Fruit fly (Drosophila melanogaster) whole organism, prepupa: ENCODE data around the gene CG15202.

Experiments used
- CG11294 ChIP-seq: fragments of 200-800 bp; sonication (Bioruptor generic); IDR thresholded peaks from 2 replicates; pipeline ENCODE4 v1.3.6; 2022; ENCODE audit warnings: missing biosample characterization, missing genetic modification characterization
- CG16779 ChIP-seq: fragments of 200-800 bp; sonication (Bioruptor generic); optimal IDR thresholded peaks from 3 replicates; lab custom pipeline; 2017; ENCODE audit warnings: missing biosample characterization, mild to moderate bottlenecking, missing genetic modification characterization
- CG31627 ChIP-seq: fragments of 200-800 bp; sonication (Bioruptor generic); optimal IDR thresholded peaks from 3 replicates; lab custom pipeline; 2016; ENCODE audit warnings: missing biosample characterization, missing genetic modification characterization
- Hr4 ChIP-seq: fragments of 200-800 bp; sonication (Bioruptor generic); optimal IDR thresholded peaks from 3 replicates; lab custom pipeline; 2016; ENCODE audit warnings: missing biosample characterization, missing genetic modification characterization
- fd59A ChIP-seq: fragments of 200-800 bp; sonication (Bioruptor generic); optimal IDR thresholded peaks from 2 replicates; lab custom pipeline; 2017; ENCODE audit warnings: missing biosample characterization, mild to moderate bottlenecking, missing genetic modification characterization, missing genetic modification reagents
- vri ChIP-seq: fragments of 200-800 bp; sonication (Bioruptor generic); optimal IDR thresholded peaks from 3 replicates; lab custom pipeline; 2016; ENCODE audit warnings: missing biosample characterization, mild to moderate bottlenecking, missing genetic modification characterization

DNA sequence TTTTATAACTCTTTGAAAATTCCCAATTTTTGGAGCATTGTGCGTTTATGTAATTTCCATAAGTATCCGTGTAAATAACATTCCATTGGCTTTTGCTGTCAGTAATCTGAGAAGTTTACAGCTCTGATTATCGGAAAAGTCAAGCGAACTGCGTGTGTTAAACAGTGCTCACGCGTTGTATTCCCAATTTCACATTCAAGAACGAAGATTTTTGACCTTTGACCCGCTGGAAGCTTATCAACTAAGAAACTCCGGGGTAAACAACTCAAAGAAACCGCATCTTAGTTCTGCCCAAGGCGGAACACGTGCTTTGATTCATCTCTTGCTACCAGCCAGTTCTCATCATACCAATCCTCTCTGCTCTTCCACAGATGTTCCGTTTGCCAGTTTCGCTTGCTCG is 32.7 kb upstream of the CG15202 start:
- no peak for TF ChIP-seq CG11294 (GFP tag; lab: Robert Waterston, UW)
- TF ChIP-seq CG31627 (GFP tag; lab: Kevin White, UChicago), result no peak
- TF ChIP-seq CG16779 (tag; lab: Kevin White, UChicago), result no peak
- no peak for TF ChIP-seq vri
- no peak for TF ChIP-seq Hr4 (GFP tag; lab: Kevin White, UChicago)
- no peak for TF ChIP-seq fd59A
